Worm (Caenorhabditis elegans) whole organism, L2 larva: ENCODE measurements around the gene sfxn-1.4.

Experiments used
- C34F6.9 ChIP-seq: fragments of 150-350 bp; optimal IDR thresholded peaks from 2 replicates; lab custom pipeline; 2014; ENCODE audit warnings: missing biosample characterization, missing genetic modification characterization
- F13H6.1 ChIP-seq: sonication (generic microtip); optimal IDR thresholded peaks from 2 replicates; lab custom pipeline; 2016; ENCODE audit warnings: missing genetic modification characterization, missing compliant biosample characterization
- Y55F3AM.14 ChIP-seq: fragments of 200-800 bp; sonication (Bioruptor generic); optimal IDR thresholded peaks from 2 replicates; lab custom pipeline; 2018; ENCODE audit warnings: mild to moderate bottlenecking, missing genetic modification characterization, missing compliant biosample characterization
- ZK546.5 ChIP-seq: sonication (generic microtip); optimal IDR thresholded peaks from 2 replicates; lab custom pipeline; 2017; ENCODE audit warnings: missing biosample characterization, missing genetic modification characterization
- aly-2 ChIP-seq: fragments of 150-350 bp; optimal IDR thresholded peaks from 2 replicates; lab custom pipeline; 2014; ENCODE audit warnings: missing biosample characterization, missing genetic modification characterization
- ama-1 ChIP-seq: fragments of 150-350 bp; optimal IDR thresholded peaks from 2 replicates; lab custom pipeline; 2018; ENCODE audit warnings: inconsistent platforms
- ceh-16 ChIP-seq: fragments of 150-350 bp; optimal IDR thresholded peaks from 2 replicates; lab custom pipeline; 2014; ENCODE audit warnings: missing biosample characterization, missing genetic modification characterization
- ceh-82 ChIP-seq: fragments of 150-350 bp; optimal IDR thresholded peaks from 2 replicates; lab custom pipeline; 2014; ENCODE audit warnings: missing biosample characterization, missing genetic modification characterization
- crh-2 ChIP-seq: sonication (generic microtip); optimal IDR thresholded peaks from 2 replicates; lab custom pipeline; 2017; ENCODE audit warnings: missing biosample characterization, missing genetic modification characterization
- egl-27 ChIP-seq: sonication (generic microtip); optimal IDR thresholded peaks from 3 replicates; lab custom pipeline; 2017; ENCODE audit warnings: missing biosample characterization, missing genetic modification reagents, missing genetic modification characterization
- elt-1 ChIP-seq: fragments of 150-350 bp; optimal IDR thresholded peaks from 2 replicates; lab custom pipeline; 2014; ENCODE audit warnings: missing biosample characterization, missing genetic modification characterization
- fos-1 ChIP-seq: fragments of 150-350 bp; optimal IDR thresholded peaks from 2 replicates; lab custom pipeline; 2014; ENCODE audit warnings: missing biosample characterization, missing genetic modification characterization
- gmeb-1 ChIP-seq: fragments of 150-350 bp; optimal IDR thresholded peaks from 2 replicates; lab custom pipeline; 2014; ENCODE audit warnings: missing biosample characterization, missing genetic modification characterization
- lin-11 ChIP-seq: fragments of 150-350 bp; sonication (generic microtip); optimal IDR thresholded peaks from 2 replicates; lab custom pipeline; 2014; ENCODE audit warnings: missing biosample characterization, missing genetic modification characterization, inconsistent platforms, mixed read lengths
- lin-39 ChIP-seq: fragments of 150-350 bp; optimal IDR thresholded peaks from 2 replicates; lab custom pipeline; 2014; ENCODE audit warnings: missing biosample characterization, missing genetic modification reagents, missing genetic modification characterization
- lsy-2 ChIP-seq, 2 experiments: fragments of 150-350 bp in 1 of 2; sonication (generic microtip) in 1 of 2; optimal IDR thresholded peaks; 2 replicates each; lab custom pipeline; 2014 to 2017; ENCODE audit warnings: missing biosample characterization in 2 of 2, missing genetic modification characterization in 2 of 2
- mdl-1 ChIP-seq, 2 experiments: fragments of 150-350 bp in 1 of 2; sonication (generic microtip) in 1 of 2; optimal IDR thresholded peaks; 2 replicates each; lab custom pipeline; 2017; ENCODE audit warnings: missing biosample characterization in 2 of 2, missing genetic modification characterization in 2 of 2
- nhr-12 ChIP-seq: fragments of 150-350 bp; optimal IDR thresholded peaks from 2 replicates; lab custom pipeline; 2014; ENCODE audit warnings: missing biosample characterization, missing genetic modification characterization
- nhr-129 ChIP-seq: fragments of 150-350 bp; optimal IDR thresholded peaks from 2 replicates; lab custom pipeline; 2014; ENCODE audit warnings: missing biosample characterization, missing genetic modification characterization
- nhr-21 ChIP-seq: fragments of 150-350 bp; optimal IDR thresholded peaks from 2 replicates; lab custom pipeline; 2014; ENCODE audit warnings: missing biosample characterization, missing genetic modification characterization
- nhr-23 ChIP-seq: fragments of 150-350 bp; optimal IDR thresholded peaks from 2 replicates; lab custom pipeline; 2014; ENCODE audit warnings: missing biosample characterization, missing genetic modification reagents, missing genetic modification characterization
- nhr-237 ChIP-seq: fragments of 150-350 bp; optimal IDR thresholded peaks from 2 replicates; lab custom pipeline; 2014; ENCODE audit warnings: missing biosample characterization, missing genetic modification characterization
- nhr-25 ChIP-seq: fragments of 150-350 bp; sonication (generic microtip); optimal IDR thresholded peaks from 3 replicates; lab custom pipeline; 2014; ENCODE audit warnings: missing biosample characterization, missing genetic modification characterization
- nhr-6 ChIP-seq: fragments of 150-350 bp; optimal IDR thresholded peaks from 2 replicates; lab custom pipeline; 2014; ENCODE audit warnings: missing biosample characterization, missing genetic modification characterization
- nhr-77 ChIP-seq: fragments of 150-350 bp; optimal IDR thresholded peaks from 2 replicates; lab custom pipeline; 2014; ENCODE audit warnings: missing biosample characterization, missing genetic modification characterization
- peb-1 ChIP-seq: fragments of 150-350 bp; optimal IDR thresholded peaks from 2 replicates; lab custom pipeline; 2014; ENCODE audit warnings: missing biosample characterization, missing genetic modification characterization
- skn-1 ChIP-seq: sonication (generic microtip); optimal IDR thresholded peaks from 2 replicates; lab custom pipeline; 2017; ENCODE audit warnings: missing biosample characterization, missing genetic modification characterization
- sma-3 ChIP-seq: sonication (generic microtip); optimal IDR thresholded peaks from 2 replicates; lab custom pipeline; 2016; ENCODE audit warnings: missing genetic modification reagents, missing genetic modification characterization, missing compliant biosample characterization
- sma-9 ChIP-seq, 2 experiments: fragments of 150-350 bp in 1 of 2; sonication (generic microtip) in 1 of 2; optimal IDR thresholded peaks; 2 replicates each; lab custom pipeline; 2014 to 2016; ENCODE audit warnings: missing genetic modification characterization in 2 of 2, mild to moderate bottlenecking in 1 of 2, missing biosample characterization in 1 of 2, missing compliant biosample characterization in 1 of 2, missing genetic modification reagents in 1 of 2, moderate library complexity in 1 of 2
- snpc-4 ChIP-seq: fragments of 150-350 bp; optimal IDR thresholded peaks from 2 replicates; lab custom pipeline; 2014; ENCODE audit warnings: missing biosample characterization, missing genetic modification characterization
- unc-39 ChIP-seq: fragments of 150-350 bp; optimal IDR thresholded peaks from 2 replicates; lab custom pipeline; 2014; ENCODE audit warnings: missing biosample characterization, missing genetic modification characterization
- unc-55 ChIP-seq: fragments of 150-350 bp; sonication (generic microtip); optimal IDR thresholded peaks from 3 replicates; lab custom pipeline; 2014; ENCODE audit warnings: missing biosample characterization, missing genetic modification reagents, missing genetic modification characterization
- unc-62 ChIP-seq: fragments of 150-350 bp; optimal IDR thresholded peaks from 2 replicates; lab custom pipeline; 2014; ENCODE audit warnings: missing biosample characterization, missing genetic modification reagents, missing genetic modification characterization
- zag-1 ChIP-seq: fragments of 150-350 bp; optimal IDR thresholded peaks from 2 replicates; lab custom pipeline; 2014; ENCODE audit warnings: missing biosample characterization, missing genetic modification characterization
- ztf-1 ChIP-seq: fragments of 200-800 bp; sonication (Bioruptor generic); conservative IDR thresholded peaks from 2 replicates; pipeline ENCODE4 v1.3.6; 2022; ENCODE audit warnings: missing genetic modification characterization, missing compliant biosample characterization
- ztf-11 ChIP-seq: sonication (generic microtip); optimal IDR thresholded peaks from 2 replicates; lab custom pipeline; 2017; ENCODE audit warnings: missing biosample characterization, missing genetic modification characterization
- ztf-4 ChIP-seq: fragments of 150-350 bp; optimal IDR thresholded peaks from 2 replicates; lab custom pipeline; 2014; ENCODE audit warnings: missing biosample characterization, missing genetic modification characterization

The sfxn-1.4 gene

ce11 chrII:11681136-11681824 lies at the start of gene sfxn-1.4, which contains the start of gene C47D12.4:
sfxn-1.4 (minus strand) TSS chrII:11681236.
C47D12.4 (plus strand) TSS chrII:11681774.
- TF ChIP-seq nhr-237 (tag; lab: Kevin White, UChicago) = no peak
- no peak for TF ChIP-seq nhr-129 (tag; lab: Kevin White, UChicago)
- TF ChIP-seq egl-27 = no peak
- TF ChIP-seq skn-1 (tag; lab: Kevin White, UChicago) = no peak
- no peak for TF ChIP-seq mdl-1 (tag; optimal IDR thresholded peaks at IDR 0.05; lab: Kevin White, UChicago)
- no peak for TF ChIP-seq crh-2
- TF ChIP-seq sma-3 (GFP tag; lab: Kevin White, UChicago) = no peak
- no peak for TF ChIP-seq nhr-25
- no peak for TF ChIP-seq nhr-12
- TF ChIP-seq F13H6.1 (tag; lab: Kevin White, UChicago) = no peak
- no peak for TF ChIP-seq ceh-82 (tag; lab: Kevin White, UChicago)
- TF ChIP-seq ZK546.5 = no peak

- TF ChIP-seq unc-39 = no peak
- no peak for TF ChIP-seq nhr-23
- no peak for TF ChIP-seq unc-62 (GFP tag; lab: Kevin White, UChicago)
- no peak for TF ChIP-seq lin-11 (tag; lab: Kevin White, UChicago)
- no peak for TF ChIP-seq nhr-21 (tag; lab: Kevin White, UChicago)
- no peak for TF ChIP-seq egl-27
- TF ChIP-seq ama-1 = peak; percentile 23
- TF ChIP-seq, all 48 proteins: peak for 1
These were observed 48.9 kb upstream of the sfxn-1.4 start for ce11 chrII:11729757-11730535.

- no peak for TF ChIP-seq nhr-237 (tag; lab: Kevin White, UChicago)
- TF ChIP-seq nhr-21 (tag; lab: Kevin White, UChicago) = peak; percentile 16
- no peak for TF ChIP-seq lin-39 (tag; lab: Kevin White, UChicago)
- peak; percentile 91 for TF ChIP-seq mdl-1 (tag; optimal IDR thresholded peaks at IDR 0.05; lab: Kevin White, UChicago)
- no peak for TF ChIP-seq ceh-82 (tag; lab: Kevin White, UChicago)
- TF ChIP-seq crh-2 = peak; percentile 66
- TF ChIP-seq ztf-1 (GFP tag; lab: Robert Waterston, UW) = no peak
- TF ChIP-seq sma-3 (GFP tag; lab: Kevin White, UChicago) = peak; percentile 33
- no peak for TF ChIP-seq ZK546.5
- no peak for TF ChIP-seq skn-1 (tag; lab: Kevin White, UChicago)
- TF ChIP-seq C34F6.9 (tag; lab: Kevin White, UChicago) = peak; percentile 59
- peak; percentile 73 for TF ChIP-seq F13H6.1 (tag; lab: Kevin White, UChicago)
- no peak for TF ChIP-seq lin-11 (tag; lab: Kevin White, UChicago)
- TF ChIP-seq aly-2 (tag; lab: Kevin White, UChicago) = no peak
- TF ChIP-seq Y55F3AM.14 (GFP tag; lab: Kevin White, UChicago) = peak; percentile 20
- TF ChIP-seq sma-9 (GFP tag; optimal IDR thresholded peaks at IDR 0.05; lab: Kevin White, UChicago) = peak; percentile 85
- TF ChIP-seq sma-9 (tag; optimal IDR thresholded peaks at IDR 0.05; lab: Kevin White, UChicago) = no peak
- TF ChIP-seq ceh-16 (tag; lab: Kevin White, UChicago) = no peak
- no peak for TF ChIP-seq nhr-6 (tag; lab: Kevin White, UChicago)
- TF ChIP-seq lsy-2 (tag; optimal IDR thresholded peaks at IDR 0.05; lab: Kevin White, UChicago) = peak in 1 of 2 experiments; percentile 63
- no peak for TF ChIP-seq elt-1 (tag; lab: Kevin White, UChicago)
- TF ChIP-seq nhr-25 = peak; percentile 8
- no peak for TF ChIP-seq unc-39
- TF ChIP-seq snpc-4 (tag; lab: Kevin White, UChicago) = no peak
- TF ChIP-seq unc-55 (GFP tag; lab: Kevin White, UChicago) = no peak
- TF ChIP-seq ztf-4 (tag; lab: Kevin White, UChicago) = peak; percentile 7
- TF ChIP-seq zag-1 (tag; lab: Kevin White, UChicago) = no peak
- no peak for TF ChIP-seq ztf-11 (tag; lab: Kevin White, UChicago)
- no peak for TF ChIP-seq nhr-12
- TF ChIP-seq fos-1 = peak; percentile 57
- TF ChIP-seq nhr-129 (tag; lab: Kevin White, UChicago) = peak; percentile 69
- TF ChIP-seq peb-1 (tag; lab: Kevin White, UChicago) = no peak
- TF ChIP-seq unc-62 (GFP tag; lab: Kevin White, UChicago) = no peak
- peak; percentile 52 for TF ChIP-seq egl-27
- no peak for TF ChIP-seq nhr-77 (tag; lab: Kevin White, UChicago)
- TF ChIP-seq gmeb-1 (tag; lab: Kevin White, UChicago) = peak; percentile 44
These were observed 47.6 kb upstream of the sfxn-1.4 start, which contains the start of gene alh-8 for ce11 chrII:11728545-11729105. alh-8 (plus strand) TSS chrII:11729055.
